Fruit fly (Drosophila melanogaster): ENCODE results near the gene CG42526.
A peak's percentile ranks its signal among the peaks of the same experiment; 100 is the strongest.

CG42526 gene

DNA sequence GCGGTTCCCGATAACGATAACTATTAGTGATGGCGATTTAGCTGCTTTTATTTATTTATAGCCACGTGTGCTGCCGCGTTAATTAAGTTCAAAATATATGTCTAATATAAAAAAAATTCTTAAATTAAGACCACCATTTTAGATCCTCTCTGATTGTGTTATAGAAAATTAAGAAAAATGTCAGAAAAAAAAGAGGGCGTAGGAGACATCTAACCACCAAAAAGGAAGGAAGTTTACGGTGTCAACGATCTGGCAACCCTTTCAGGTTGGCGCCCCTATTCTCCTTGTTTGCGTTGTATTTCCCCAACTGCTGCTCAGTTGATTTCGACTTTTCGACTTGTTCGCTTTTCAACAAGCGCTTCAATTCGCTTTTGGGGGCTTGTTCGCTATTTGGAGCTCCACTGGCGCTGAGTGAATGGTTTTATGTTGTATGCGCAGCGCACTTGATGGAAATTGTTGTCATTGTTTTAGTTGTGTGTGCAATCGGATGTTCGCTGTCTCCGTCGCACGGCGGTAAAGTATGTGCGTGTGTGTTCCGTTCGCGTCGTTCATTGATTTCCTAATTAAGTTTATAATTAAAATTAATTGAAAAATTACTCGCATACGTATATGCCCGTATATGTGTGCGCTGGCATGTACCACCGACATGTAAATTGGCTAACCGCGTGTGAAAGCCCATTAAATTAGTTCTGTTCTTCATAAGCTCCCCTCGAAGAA lies 25.7 kb upstream of the CG42526 start, which contains the start of the genes CG3434 and CG44838 (continued):
- TF ChIP-seq Hand (GFP tag; optimal IDR thresholded peaks at IDR 0.05) (peak; percentile 66), C15 (GFP tag; IDR thresholded peaks at IDR 0.05) (peak; percentile 52; the same call in 1 of the 3 replicates), ab (GFP tag; optimal IDR thresholded peaks at IDR 0.05) (peak; percentile 77), HLH4C (GFP tag; IDR thresholded peaks at IDR 0.05; ENCODE audit: partially characterized antibody) (peak; percentile 44; the same call in 1 of the 3 replicates), Meics (GFP tag; optimal IDR thresholded peaks at IDR 0.05) (peak; percentile 82), CG10274 (GFP tag; optimal IDR thresholded peaks at IDR 0.05) (peak; percentile 45), CG1647 (GFP tag; optimal IDR thresholded peaks at IDR 0.05) (peak; percentile 67), maf-S (GFP tag; optimal IDR thresholded peaks at IDR 0.05) (peak; percentile 35), E2f2 (GFP tag; IDR thresholded peaks at IDR 0.05) (peak; percentile 78), pita (GFP tag; optimal IDR thresholded peaks at IDR 0.05) (no peak), hbn (GFP tag; IDR thresholded peaks at IDR 0.05; ENCODE audit: partially characterized antibody) (no peak), Hr78 (GFP tag; optimal IDR thresholded peaks at IDR 0.05) (peak in 1 of 2 experiments; percentile 7), CG8359 (GFP tag; optimal IDR thresholded peaks at IDR 0.05; ENCODE audit: borderline replicate concordance) (no peak), CG30403 (GFP tag; optimal IDR thresholded peaks at IDR 0.05) (peak; percentile 88), CG4730 (GFP tag; IDR thresholded peaks at IDR 0.05) (peak; percentile 48; the same call in 1 of the 2 replicates), CG12299 (tag; optimal IDR thresholded peaks at IDR 0.05) (peak; percentile 74), Xbp1 (GFP tag; optimal IDR thresholded peaks at IDR 0.05) (peak; percentile 88), NC2β (GFP tag; optimal IDR thresholded peaks at IDR 0.05) (peak; percentile 73), CG12769 (tag; optimal IDR thresholded peaks at IDR 0.05) (peak; percentile 40), CG33213 (GFP tag; optimal IDR thresholded peaks at IDR 0.05) (peak; percentile 55), CG7556 (GFP tag; optimal IDR thresholded peaks at IDR 0.05) (peak; percentile 72), zfh2 (GFP tag; optimal IDR thresholded peaks at IDR 0.05) (peak; percentile 75), repo (GFP tag; optimal IDR thresholded peaks at IDR 0.05) (no peak), CG11696 (GFP tag; IDR thresholded peaks at IDR 0.05) (peak; percentile 38), CG8478 (optimal IDR thresholded peaks at IDR 0.05) (no peak), gcm2 (GFP tag; optimal IDR thresholded peaks at IDR 0.05) (peak; percentile 77), CG3281 (GFP tag; optimal IDR thresholded peaks at IDR 0.05) (peak; percentile 79), CG17385 (GFP tag; optimal IDR thresholded peaks at IDR 0.05) (peak; percentile 73), az2 (GFP tag; optimal IDR thresholded peaks at IDR 0.05) (peak; percentile 78), chif (GFP tag; optimal IDR thresholded peaks at IDR 0.05) (peak; percentile 58 to 78), stwl (tag; optimal IDR thresholded peaks at IDR 0.05) (peak; percentile 75), slp2 (GFP tag; optimal IDR thresholded peaks at IDR 0.05) (no peak), lola (GFP tag; optimal IDR thresholded peaks at IDR 0.05) (peak in 1 of 3 experiments; percentile 79), mld (GFP tag; IDR thresholded peaks at IDR 0.05; ENCODE audit: partially characterized antibody) (no peak), CG7963 (GFP tag; IDR thresholded peaks at IDR 0.05; ENCODE audit: partially characterized antibody) (no peak), CG10979 (tag; optimal IDR thresholded peaks at IDR 0.05) (peak; percentile 73), jumu (GFP tag; optimal IDR thresholded peaks at IDR 0.05) (peak; percentile 73), Atf6 (GFP tag; IDR thresholded peaks at IDR 0.05) (peak; percentile 63; the same call in 1 of the 2 replicates), h (optimal IDR thresholded peaks at IDR 0.05) (no peak), CG2116 (GFP tag; optimal IDR thresholded peaks at IDR 0.05) (peak; percentile 88), CG10321 (GFP tag; IDR thresholded peaks at IDR 0.05) (no peak), crol (GFP tag; IDR thresholded peaks at IDR 0.05) (no peak), dmrt11E (tag; optimal IDR thresholded peaks at IDR 0.05) (peak; percentile 76), nmo (GFP tag; optimal IDR thresholded peaks at IDR 0.05) (peak; percentile 87)
